Fruit fly (Drosophila melanogaster): Measurements from ENCODE around the gene CG34273.

DNA sequence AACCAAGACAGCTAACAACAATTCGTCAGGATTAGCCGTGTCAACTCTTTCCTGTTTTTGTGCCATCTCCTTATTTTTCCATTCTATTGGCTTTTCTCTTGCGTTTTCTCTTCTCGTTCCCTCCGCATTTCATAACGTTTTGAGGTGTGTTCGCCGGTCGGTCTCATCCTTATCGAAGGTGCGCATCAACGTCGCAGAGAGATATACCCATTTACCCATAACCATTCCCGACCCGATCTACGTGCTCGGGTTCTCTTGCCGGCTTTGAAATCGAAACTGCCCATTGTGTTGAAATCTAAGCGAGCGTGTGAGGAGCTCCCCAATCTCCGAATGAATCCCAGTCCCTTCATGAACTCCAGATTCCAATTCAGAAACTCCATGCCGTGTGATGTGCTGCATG lies 33.9 kb upstream of the CG34273 start:
- TF ChIP-seq pan (optimal IDR thresholded peaks at IDR 0.05) = no peak
- TF ChIP-seq Dll (optimal IDR thresholded peaks at IDR 0.05) = no peak
- TF ChIP-seq psq (optimal IDR thresholded peaks at IDR 0.05) = no peak
- TF ChIP-seq usp (GFP tag; optimal IDR thresholded peaks at IDR 0.05) = no peak
- TF ChIP-seq CG8478 (optimal IDR thresholded peaks at IDR 0.05) = no peak
- no peak for TF ChIP-seq EcR (GFP tag; optimal IDR thresholded peaks at IDR 0.05)
